Worm (Caenorhabditis elegans) whole organism, young adult: Measurements from ENCODE around the gene golg-4.

Experiments
- T26A5.8 ChIP-seq: sonication (generic microtip); optimal IDR thresholded peaks from 2 replicates; lab custom pipeline; 2016; ENCODE audit warnings: missing genetic modification characterization, missing compliant biosample characterization
- Y95B8A.8 ChIP-seq: fragments of 200-800 bp; sonication (Bioruptor generic); IDR thresholded peaks from 2 replicates; pipeline ENCODE4 v1.3.6; 2022; ENCODE audit warnings: missing genetic modification reagents, missing genetic modification characterization, missing compliant biosample characterization
- atf-7 ChIP-seq: sonication (generic microtip); optimal IDR thresholded peaks from 2 replicates; lab custom pipeline; 2017; ENCODE audit warnings: mild to moderate bottlenecking, missing genetic modification characterization, missing compliant biosample characterization
- fkh-3 ChIP-seq: sonication (generic microtip); optimal IDR thresholded peaks from 2 replicates; lab custom pipeline; 2016; ENCODE audit warnings: mild to moderate bottlenecking, missing genetic modification characterization, missing compliant biosample characterization
- lag-1 ChIP-seq: fragments of 200-800 bp; sonication (Bioruptor generic); IDR thresholded peaks from 2 replicates; pipeline ENCODE4 v1.3.6; 2022; ENCODE audit warnings: missing genetic modification reagents, missing genetic modification characterization, missing compliant biosample characterization
- ztf-18 ChIP-seq: sonication (generic microtip); optimal IDR thresholded peaks from 2 replicates; lab custom pipeline; 2016; ENCODE audit warnings: missing genotype, mild to moderate bottlenecking, missing genetic modification characterization, missing compliant biosample characterization

DNA sequence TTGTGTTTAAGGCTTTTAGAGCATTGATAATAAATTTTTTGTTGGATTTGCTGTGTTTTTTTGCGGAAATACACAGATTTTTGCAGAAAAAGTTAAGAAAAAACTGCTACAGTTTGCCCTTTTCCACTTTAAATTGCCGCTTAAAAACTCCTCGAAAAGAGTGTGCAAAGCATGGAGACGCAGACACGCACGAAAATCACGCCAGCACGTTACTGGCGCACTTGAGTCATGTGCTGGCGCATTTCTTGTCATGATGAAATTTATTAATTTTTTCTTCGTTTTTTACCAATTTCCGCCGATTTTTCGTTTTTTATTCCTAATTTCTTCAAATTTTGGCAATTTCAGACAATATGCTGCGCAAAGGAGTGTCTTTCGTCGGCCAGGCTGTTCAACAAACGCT lies 54.7 kb downstream of the golg-4 start, which contains the start of gene C34C12.8:
- TF ChIP-seq T26A5.8 (tag; lab: Kevin White, UChicago), result no peak
- TF ChIP-seq ztf-18 (tag; lab: Kevin White, UChicago), result peak; percentile 99
- TF ChIP-seq atf-7 (tag; lab: Kevin White, UChicago), result peak; percentile 84
- no peak for TF ChIP-seq fkh-3 (tag; lab: Kevin White, UChicago)
- TF ChIP-seq Y95B8A.8, result peak; percentile 67; the same call in 1 of the 2 replicates
- TF ChIP-seq lag-1 (GFP tag; lab: Robert Waterston, UW), result no peak
